Worm (Caenorhabditis elegans) whole organism, L2 larva: ENCODE results near the gene cks-1.

Source experiments
- C34F6.9 ChIP-seq: fragments of 150-350 bp; optimal IDR thresholded peaks from 2 replicates; lab custom pipeline; 2014; ENCODE audit warnings: missing biosample characterization, missing genetic modification characterization
- F13H6.1 ChIP-seq: sonication (generic microtip); optimal IDR thresholded peaks from 2 replicates; lab custom pipeline; 2016; ENCODE audit warnings: missing genetic modification characterization, missing compliant biosample characterization
- ZK546.5 ChIP-seq: sonication (generic microtip); optimal IDR thresholded peaks from 2 replicates; lab custom pipeline; 2017; ENCODE audit warnings: missing biosample characterization, missing genetic modification characterization
- alr-1 ChIP-seq: fragments of 150-350 bp; optimal IDR thresholded peaks from 2 replicates; lab custom pipeline; 2014; ENCODE audit warnings: missing biosample characterization, missing genetic modification characterization
- aly-2 ChIP-seq: fragments of 150-350 bp; optimal IDR thresholded peaks from 2 replicates; lab custom pipeline; 2014; ENCODE audit warnings: missing biosample characterization, missing genetic modification characterization
- ama-1 ChIP-seq: fragments of 150-350 bp; optimal IDR thresholded peaks from 2 replicates; lab custom pipeline; 2018; ENCODE audit warnings: inconsistent platforms
- blmp-1 ChIP-seq: sonication (generic microtip); optimal IDR thresholded peaks from 2 replicates; lab custom pipeline; 2017; ENCODE audit warnings: missing genetic modification characterization, mild to moderate bottlenecking, missing compliant biosample characterization, antibody characterized with exemption, moderate library complexity; ENCODE audit not compliant: insufficient read depth
- ceh-16 ChIP-seq: fragments of 150-350 bp; optimal IDR thresholded peaks from 2 replicates; lab custom pipeline; 2014; ENCODE audit warnings: missing biosample characterization, missing genetic modification characterization
- ceh-82 ChIP-seq: fragments of 150-350 bp; optimal IDR thresholded peaks from 2 replicates; lab custom pipeline; 2014; ENCODE audit warnings: missing biosample characterization, missing genetic modification characterization
- crh-2 ChIP-seq: sonication (generic microtip); optimal IDR thresholded peaks from 2 replicates; lab custom pipeline; 2017; ENCODE audit warnings: missing biosample characterization, missing genetic modification characterization
- dmd-4 ChIP-seq: sonication (generic microtip); optimal IDR thresholded peaks from 2 replicates; lab custom pipeline; 2017; ENCODE audit warnings: missing biosample characterization, missing genetic modification characterization
- egl-27 ChIP-seq: sonication (generic microtip); optimal IDR thresholded peaks from 3 replicates; lab custom pipeline; 2017; ENCODE audit warnings: missing biosample characterization, missing genetic modification reagents, missing genetic modification characterization
- elt-1 ChIP-seq: fragments of 150-350 bp; optimal IDR thresholded peaks from 2 replicates; lab custom pipeline; 2014; ENCODE audit warnings: missing biosample characterization, missing genetic modification characterization
- fos-1 ChIP-seq: fragments of 150-350 bp; optimal IDR thresholded peaks from 2 replicates; lab custom pipeline; 2014; ENCODE audit warnings: missing biosample characterization, missing genetic modification characterization
- lin-13 ChIP-seq: fragments of 150-350 bp; optimal IDR thresholded peaks from 2 replicates; lab custom pipeline; 2014; ENCODE audit warnings: missing biosample characterization, missing genetic modification reagents, missing genetic modification characterization
- lin-39 ChIP-seq: fragments of 150-350 bp; optimal IDR thresholded peaks from 2 replicates; lab custom pipeline; 2014; ENCODE audit warnings: missing biosample characterization, missing genetic modification reagents, missing genetic modification characterization
- lsy-2 ChIP-seq, 2 experiments: fragments of 150-350 bp in 1 of 2; sonication (generic microtip) in 1 of 2; optimal IDR thresholded peaks; 2 replicates each; lab custom pipeline; 2014 to 2017; ENCODE audit warnings: missing biosample characterization in 2 of 2, missing genetic modification characterization in 2 of 2
- mab-5 ChIP-seq: fragments of 150-350 bp; optimal IDR thresholded peaks from 2 replicates; lab custom pipeline; 2014; ENCODE audit warnings: missing biosample characterization, missing genetic modification characterization
- mdl-1 ChIP-seq, 2 experiments: fragments of 150-350 bp in 1 of 2; sonication (generic microtip) in 1 of 2; optimal IDR thresholded peaks; 2 replicates each; lab custom pipeline; 2017; ENCODE audit warnings: missing biosample characterization in 2 of 2, missing genetic modification characterization in 2 of 2
- nhr-10 ChIP-seq: sonication (generic microtip); optimal IDR thresholded peaks from 2 replicates; lab custom pipeline; 2017; ENCODE audit warnings: missing biosample characterization, missing genetic modification characterization
- nhr-11 ChIP-seq: fragments of 150-350 bp; optimal IDR thresholded peaks from 2 replicates; lab custom pipeline; 2014; ENCODE audit warnings: missing biosample characterization, missing genetic modification characterization
- nhr-12 ChIP-seq: fragments of 150-350 bp; optimal IDR thresholded peaks from 2 replicates; lab custom pipeline; 2014; ENCODE audit warnings: missing biosample characterization, missing genetic modification characterization
- nhr-129 ChIP-seq: fragments of 150-350 bp; optimal IDR thresholded peaks from 2 replicates; lab custom pipeline; 2014; ENCODE audit warnings: missing biosample characterization, missing genetic modification characterization
- nhr-21 ChIP-seq: fragments of 150-350 bp; optimal IDR thresholded peaks from 2 replicates; lab custom pipeline; 2014; ENCODE audit warnings: missing biosample characterization, missing genetic modification characterization
- nhr-23 ChIP-seq: fragments of 150-350 bp; optimal IDR thresholded peaks from 2 replicates; lab custom pipeline; 2014; ENCODE audit warnings: missing biosample characterization, missing genetic modification reagents, missing genetic modification characterization
- nhr-237 ChIP-seq: fragments of 150-350 bp; optimal IDR thresholded peaks from 2 replicates; lab custom pipeline; 2014; ENCODE audit warnings: missing biosample characterization, missing genetic modification characterization
- nhr-6 ChIP-seq: fragments of 150-350 bp; optimal IDR thresholded peaks from 2 replicates; lab custom pipeline; 2014; ENCODE audit warnings: missing biosample characterization, missing genetic modification characterization
- nhr-77 ChIP-seq: fragments of 150-350 bp; optimal IDR thresholded peaks from 2 replicates; lab custom pipeline; 2014; ENCODE audit warnings: missing biosample characterization, missing genetic modification characterization
- peb-1 ChIP-seq: fragments of 150-350 bp; optimal IDR thresholded peaks from 2 replicates; lab custom pipeline; 2014; ENCODE audit warnings: missing biosample characterization, missing genetic modification characterization
- sem-4 ChIP-seq: fragments of 150-350 bp; optimal IDR thresholded peaks from 2 replicates; lab custom pipeline; 2014; ENCODE audit warnings: missing biosample characterization, missing genetic modification reagents, missing genetic modification characterization
- skn-1 ChIP-seq: sonication (generic microtip); optimal IDR thresholded peaks from 2 replicates; lab custom pipeline; 2017; ENCODE audit warnings: missing biosample characterization, missing genetic modification characterization
- sma-3 ChIP-seq: sonication (generic microtip); optimal IDR thresholded peaks from 2 replicates; lab custom pipeline; 2016; ENCODE audit warnings: missing genetic modification reagents, missing genetic modification characterization, missing compliant biosample characterization
- sma-9 ChIP-seq, 2 experiments: fragments of 150-350 bp in 1 of 2; sonication (generic microtip) in 1 of 2; optimal IDR thresholded peaks; 2 replicates each; lab custom pipeline; 2014 to 2016; ENCODE audit warnings: missing genetic modification characterization in 2 of 2, mild to moderate bottlenecking in 1 of 2, missing biosample characterization in 1 of 2, missing compliant biosample characterization in 1 of 2, missing genetic modification reagents in 1 of 2, moderate library complexity in 1 of 2
- snpc-4 ChIP-seq: fragments of 150-350 bp; optimal IDR thresholded peaks from 2 replicates; lab custom pipeline; 2014; ENCODE audit warnings: missing biosample characterization, missing genetic modification characterization
- unc-39 ChIP-seq: fragments of 150-350 bp; optimal IDR thresholded peaks from 2 replicates; lab custom pipeline; 2014; ENCODE audit warnings: missing biosample characterization, missing genetic modification characterization
- unc-55 ChIP-seq: fragments of 150-350 bp; sonication (generic microtip); optimal IDR thresholded peaks from 3 replicates; lab custom pipeline; 2014; ENCODE audit warnings: missing biosample characterization, missing genetic modification reagents, missing genetic modification characterization
- unc-62 ChIP-seq: fragments of 150-350 bp; optimal IDR thresholded peaks from 2 replicates; lab custom pipeline; 2014; ENCODE audit warnings: missing biosample characterization, missing genetic modification reagents, missing genetic modification characterization
- zag-1 ChIP-seq: fragments of 150-350 bp; optimal IDR thresholded peaks from 2 replicates; lab custom pipeline; 2014; ENCODE audit warnings: missing biosample characterization, missing genetic modification characterization
- ztf-1 ChIP-seq: fragments of 200-800 bp; sonication (Bioruptor generic); conservative IDR thresholded peaks from 2 replicates; pipeline ENCODE4 v1.3.6; 2022; ENCODE audit warnings: missing genetic modification characterization, missing compliant biosample characterization
- ztf-11 ChIP-seq: sonication (generic microtip); optimal IDR thresholded peaks from 2 replicates; lab custom pipeline; 2017; ENCODE audit warnings: missing biosample characterization, missing genetic modification characterization
- ztf-4 ChIP-seq: fragments of 150-350 bp; optimal IDR thresholded peaks from 2 replicates; lab custom pipeline; 2014; ENCODE audit warnings: missing biosample characterization, missing genetic modification characterization

cks-1 gene

DNA sequence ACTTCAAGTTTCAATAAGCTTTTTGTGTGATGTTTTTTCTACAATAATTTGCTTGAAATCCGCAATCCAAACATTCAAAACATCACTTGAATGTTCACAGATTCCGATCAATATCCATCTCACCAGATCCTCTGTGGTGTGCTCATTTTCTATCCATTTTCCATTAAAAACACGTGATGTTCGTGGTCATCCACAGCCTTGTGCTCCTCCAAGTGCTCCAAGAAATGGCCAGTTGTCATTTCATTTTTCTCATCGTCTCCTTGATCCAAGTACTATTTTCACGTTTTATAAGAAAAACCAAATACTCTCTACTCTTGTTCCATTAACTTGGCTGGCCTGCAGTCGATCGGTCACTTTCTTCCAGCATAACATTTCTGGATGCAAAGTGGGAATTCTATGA is 37.6 kb upstream of the cks-1 start:
- TF ChIP-seq skn-1 (tag; lab: Kevin White, UChicago): no peak
- TF ChIP-seq peb-1 (tag; lab: Kevin White, UChicago): no peak
- TF ChIP-seq egl-27 (tag; lab: Kevin White, UChicago): no peak
- no peak for TF ChIP-seq nhr-237 (tag; lab: Kevin White, UChicago)
- TF ChIP-seq unc-62 (GFP tag; lab: Kevin White, UChicago): no peak
- no peak for TF ChIP-seq ceh-82 (tag; lab: Kevin White, UChicago)
- TF ChIP-seq elt-1 (tag; lab: Kevin White, UChicago): no peak
- peak; percentile 37 for TF ChIP-seq sma-9 (GFP tag; optimal IDR thresholded peaks at IDR 0.05; lab: Kevin White, UChicago)
- TF ChIP-seq sma-9 (tag; optimal IDR thresholded peaks at IDR 0.05; lab: Kevin White, UChicago): no peak
- no peak for TF ChIP-seq nhr-77 (tag; lab: Kevin White, UChicago)
- TF ChIP-seq nhr-6 (tag; lab: Kevin White, UChicago): no peak
- TF ChIP-seq fos-1: no peak
- TF ChIP-seq sem-4: no peak
- TF ChIP-seq nhr-21 (tag; lab: Kevin White, UChicago): no peak
- peak; percentile 49 for TF ChIP-seq F13H6.1 (tag; lab: Kevin White, UChicago)
- TF ChIP-seq snpc-4 (tag; lab: Kevin White, UChicago): no peak
- TF ChIP-seq mdl-1 (tag; optimal IDR thresholded peaks at IDR 0.05; lab: Kevin White, UChicago): no peak
- TF ChIP-seq ceh-16 (tag; lab: Kevin White, UChicago): no peak
- TF ChIP-seq alr-1 (tag; lab: Kevin White, UChicago): no peak
- TF ChIP-seq nhr-11 (tag; lab: Kevin White, UChicago): no peak
- no peak for TF ChIP-seq unc-55 (GFP tag; lab: Kevin White, UChicago)
- no peak for TF ChIP-seq lin-39 (tag; lab: Kevin White, UChicago)
- no peak for TF ChIP-seq nhr-23 (tag; lab: Kevin White, UChicago)
- no peak for TF ChIP-seq aly-2 (tag; lab: Kevin White, UChicago)
- no peak for TF ChIP-seq ztf-11 (tag; lab: Kevin White, UChicago)
- TF ChIP-seq dmd-4 (tag; lab: Kevin White, UChicago): no peak
- no peak for TF ChIP-seq ztf-4 (tag; lab: Kevin White, UChicago)
- TF ChIP-seq lsy-2 (tag; optimal IDR thresholded peaks at IDR 0.05; lab: Kevin White, UChicago): peak in 1 of 2 experiments; percentile 11
- no peak for TF ChIP-seq ztf-1 (GFP tag; lab: Robert Waterston, UW)
- peak; percentile 58 for TF ChIP-seq nhr-129 (tag; lab: Kevin White, UChicago)
- no peak for TF ChIP-seq nhr-10 (tag; lab: Kevin White, UChicago)
- TF ChIP-seq C34F6.9 (tag; lab: Kevin White, UChicago): no peak
- peak; percentile 18 for TF ChIP-seq mab-5 (tag; lab: Kevin White, UChicago)
- TF ChIP-seq ama-1 (lab: Kevin White, UChicago): no peak

- TF ChIP-seq C34F6.9 (tag; lab: Kevin White, UChicago): no peak
- TF ChIP-seq ztf-1 (GFP tag; lab: Robert Waterston, UW): no peak
- TF ChIP-seq peb-1 (tag; lab: Kevin White, UChicago): no peak
- no peak for TF ChIP-seq nhr-129 (tag; lab: Kevin White, UChicago)
These were observed 36.8 kb upstream of the cks-1 start, which contains the start of gene spp-10 for ce11 chrIV:8476880-8477279. Gene spp-10 (plus strand): TSS chrIV:8477180.

ce11 chrIV:8478516-8478915 is 35.2 kb upstream of the cks-1 start:
- TF ChIP-seq lin-13 (GFP tag; lab: Kevin White, UChicago) (no peak), crh-2 (tag; lab: Kevin White, UChicago) (no peak), peb-1 (tag; lab: Kevin White, UChicago) (no peak), sem-4 (no peak), sma-3 (no peak), nhr-12 (tag; lab: Kevin White, UChicago) (no peak), nhr-10 (tag; lab: Kevin White, UChicago) (no peak), lsy-2 (tag; optimal IDR thresholded peaks at IDR 0.05; lab: Kevin White, UChicago) (no peak)

DNA sequence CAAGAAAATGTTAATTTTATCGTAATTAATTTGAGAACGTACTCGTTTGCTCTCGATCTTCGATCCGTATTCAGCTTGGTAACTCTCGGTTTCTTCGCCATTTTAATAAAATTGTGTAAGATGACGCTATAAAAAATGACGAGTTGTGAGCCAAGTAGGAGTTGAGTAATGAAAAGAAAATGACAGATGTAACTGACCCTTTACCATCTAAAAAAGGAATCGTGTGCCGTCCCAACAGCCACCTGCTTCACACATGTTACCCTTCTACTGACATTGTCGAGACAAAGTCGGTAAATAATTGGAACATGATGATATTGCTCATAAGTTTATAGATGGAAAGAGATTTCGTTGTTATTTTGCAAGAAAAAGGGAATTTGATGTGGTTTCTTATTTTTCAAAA is 34.4 kb upstream of the cks-1 start, which contains the start of gene hlh-12:
Gene hlh-12 (minus strand): TSS at position 101 of the 400 bp plus-strand sequence.
- no peak for TF ChIP-seq nhr-77 (tag; lab: Kevin White, UChicago)
- no peak for TF ChIP-seq nhr-23 (tag; lab: Kevin White, UChicago)
- TF ChIP-seq ZK546.5: no peak
- no peak for TF ChIP-seq mdl-1 (tag; optimal IDR thresholded peaks at IDR 0.05; lab: Kevin White, UChicago)
- no peak for TF ChIP-seq egl-27 (tag; lab: Kevin White, UChicago)
- TF ChIP-seq dmd-4 (tag; lab: Kevin White, UChicago): no peak
- TF ChIP-seq peb-1 (tag; lab: Kevin White, UChicago): no peak
- TF ChIP-seq ztf-4 (tag; lab: Kevin White, UChicago): no peak
- TF ChIP-seq crh-2 (tag; lab: Kevin White, UChicago): no peak
- no peak for TF ChIP-seq ceh-82 (tag; lab: Kevin White, UChicago)
- TF ChIP-seq nhr-21 (tag; lab: Kevin White, UChicago): no peak
- TF ChIP-seq blmp-1: no peak
- TF ChIP-seq unc-39 (tag; lab: Kevin White, UChicago): no peak
- no peak for TF ChIP-seq sem-4
- no peak for TF ChIP-seq ceh-16 (tag; lab: Kevin White, UChicago)
- TF ChIP-seq zag-1 (tag; lab: Kevin White, UChicago): no peak
